Fruit fly (Drosophila melanogaster) whole organism, embryonic: ENCODE measurements around the gene lmd.
A peak's percentile ranks its signal among the peaks of the same experiment; 100 is the strongest.

Experiments
- ATbp ChIP-seq: fragments of 200-800 bp; sonication (Bioruptor generic); optimal IDR thresholded peaks from 2 replicates; lab custom pipeline; 2017; ENCODE audit warnings: missing biosample characterization, mild to moderate bottlenecking, missing genetic modification characterization, missing genetic modification reagents
- Ada2b ChIP-seq: fragments of 200-800 bp; sonication (Bioruptor generic); IDR thresholded peaks from 2 replicates; pipeline ENCODE4 v1.3.6; 2022; ENCODE audit warnings: missing biosample characterization, missing genetic modification characterization
- CG11695 ChIP-seq: fragments of 200-800 bp; sonication (Bioruptor generic); IDR thresholded peaks from 3 replicates; pipeline ENCODE4 v1.3.6; 2022; ENCODE audit warnings: missing biosample characterization, missing genetic modification characterization
- CG1233 ChIP-seq: fragments of 200-800 bp; sonication (Bioruptor generic); optimal IDR thresholded peaks from 4 replicates; lab custom pipeline; 2018; ENCODE audit warnings: missing biosample characterization, mild to moderate bottlenecking, missing genetic modification characterization
- CG13424 ChIP-seq: fragments of 200-800 bp; sonication (Bioruptor generic); optimal IDR thresholded peaks from 2 replicates; lab custom pipeline; 2019; ENCODE audit warnings: missing biosample characterization, mild to moderate bottlenecking, missing genetic modification characterization, moderate library complexity
- CG13624 ChIP-seq: fragments of 200-800 bp; sonication (Bioruptor generic); optimal IDR thresholded peaks from 2 replicates; lab custom pipeline; 2016; ENCODE audit warnings: missing biosample characterization, missing genetic modification characterization
- CG15269 ChIP-seq: fragments of 200-800 bp; sonication (Bioruptor generic); optimal IDR thresholded peaks from 2 replicates; lab custom pipeline; 2018; ENCODE audit warnings: missing biosample characterization, mild to moderate bottlenecking, missing genetic modification characterization, moderate library complexity
- CG17385 ChIP-seq: fragments of 200-800 bp; sonication (Bioruptor generic); optimal IDR thresholded peaks from 3 replicates; lab custom pipeline; 2018; ENCODE audit warnings: missing biosample characterization, mild to moderate bottlenecking, missing genetic modification characterization
- CG18599 ChIP-seq: fragments of 200-800 bp; sonication (Bioruptor generic); optimal IDR thresholded peaks from 3 replicates; lab custom pipeline; 2017; ENCODE audit warnings: missing biosample characterization, missing genetic modification characterization, mild to moderate bottlenecking, moderate library complexity, missing genetic modification reagents
- CG18619 ChIP-seq: fragments of 200-800 bp; sonication (Bioruptor generic); optimal IDR thresholded peaks from 3 replicates; lab custom pipeline; 2017; ENCODE audit warnings: missing biosample characterization, mild to moderate bottlenecking, missing genetic modification characterization
- CG31441 ChIP-seq: fragments of 200-800 bp; sonication (Bioruptor generic); IDR thresholded peaks from 2 replicates; pipeline ENCODE4 v1.3.6; 2022; ENCODE audit warnings: missing biosample characterization, missing genetic modification characterization
- CG4820 ChIP-seq: fragments of 200-800 bp; sonication (Bioruptor generic); optimal IDR thresholded peaks from 3 replicates; lab custom pipeline; 2016; ENCODE audit warnings: missing biosample characterization, missing genetic modification characterization
- CG5245 ChIP-seq: fragments of 200-800 bp; sonication (Bioruptor generic); optimal IDR thresholded peaks from 3 replicates; lab custom pipeline; 2016; ENCODE audit warnings: missing biosample characterization, missing genetic modification characterization
- CG7372 ChIP-seq: fragments of 200-800 bp; sonication (Bioruptor generic); IDR thresholded peaks from 2 replicates; pipeline ENCODE4 v1.3.6; 2022; ENCODE audit warnings: missing biosample characterization, missing genetic modification characterization
- CG7556 ChIP-seq: fragments of 200-800 bp; sonication (Bioruptor generic); optimal IDR thresholded peaks from 2 replicates; lab custom pipeline; 2017; ENCODE audit warnings: missing biosample characterization, mild to moderate bottlenecking, missing genetic modification characterization
- CG7839 ChIP-seq: fragments of 200-800 bp; sonication (Bioruptor generic); optimal IDR thresholded peaks from 3 replicates; lab custom pipeline; 2018; ENCODE audit warnings: missing biosample characterization, mild to moderate bottlenecking, missing genetic modification characterization, moderate library complexity
- CG8281 ChIP-seq: fragments of 200-800 bp; sonication (Bioruptor generic); optimal IDR thresholded peaks from 2 replicates; lab custom pipeline; 2018; ENCODE audit warnings: missing biosample characterization, mild to moderate bottlenecking, missing genetic modification characterization, moderate library complexity
- CG9437 ChIP-seq: fragments of 200-800 bp; sonication (Bioruptor generic); optimal IDR thresholded peaks from 2 replicates; lab custom pipeline; 2018; ENCODE audit warnings: missing biosample characterization, mild to moderate bottlenecking, missing genetic modification characterization
- CG9727 ChIP-seq: fragments of 200-800 bp; sonication (Bioruptor generic); optimal IDR thresholded peaks from 3 replicates; lab custom pipeline; 2017; ENCODE audit warnings: missing biosample characterization, mild to moderate bottlenecking, missing genetic modification characterization
- Dad ChIP-seq: fragments of 200-800 bp; sonication (Bioruptor generic); optimal IDR thresholded peaks from 3 replicates; lab custom pipeline; 2016; ENCODE audit warnings: missing biosample characterization, missing genetic modification characterization
- Deaf1 ChIP-seq: fragments of 200-800 bp; optimal IDR thresholded peaks from 3 replicates; lab custom pipeline; 2019; ENCODE audit warnings: missing biosample characterization, mild to moderate bottlenecking, missing genetic modification characterization, moderate library complexity
- Dek ChIP-seq: fragments of 200-800 bp; sonication (Bioruptor generic); optimal IDR thresholded peaks from 3 replicates; lab custom pipeline; 2019; ENCODE audit warnings: missing biosample characterization, mild to moderate bottlenecking, missing genetic modification characterization, moderate library complexity
- Dfd ChIP-seq, 2 experiments: fragments of >200 bp; optimal IDR thresholded peaks; 2 replicates each; lab custom pipeline; 2017; ENCODE audit warnings: missing biosample characterization in 2 of 2, missing genetic modification characterization in 2 of 2
- Dip2 ChIP-seq: fragments of 200-800 bp; sonication (Bioruptor generic); IDR thresholded peaks from 2 replicates; pipeline ENCODE4 v1.3.6; 2022; ENCODE audit warnings: missing biosample characterization, missing genetic modification characterization
- Ets65A ChIP-seq: fragments of 200-800 bp; sonication (Bioruptor generic); peaks from one replicate; lab custom pipeline; 2016; ENCODE audit warnings: missing biosample characterization, missing genetic modification characterization
- Hmr ChIP-seq: fragments of 200-800 bp; sonication (Bioruptor generic); optimal IDR thresholded peaks from 3 replicates; lab custom pipeline; 2017; ENCODE audit warnings: mild to moderate bottlenecking, missing biosample characterization, missing genetic modification reagents, missing genetic modification characterization
- Hsf ChIP-seq: fragments of 200-800 bp; sonication (Bioruptor generic); optimal IDR thresholded peaks from 3 replicates; lab custom pipeline; 2016; ENCODE audit warnings: missing biosample characterization, missing genetic modification characterization
- Kr ChIP-seq: fragments of 200-800 bp; sonication (Bioruptor generic); optimal IDR thresholded peaks from 2 replicates; lab custom pipeline; 2017; ENCODE audit warnings: missing biosample characterization, mild to moderate bottlenecking, missing genetic modification characterization
- Oli ChIP-seq: fragments of 200-800 bp; sonication (Bioruptor generic); optimal IDR thresholded peaks from 2 replicates; lab custom pipeline; 2018; ENCODE audit warnings: missing biosample characterization, mild to moderate bottlenecking, missing genetic modification characterization, moderate library complexity
- Ptx1 ChIP-seq: fragments of 200-800 bp; sonication (Bioruptor generic); IDR thresholded peaks from 2 replicates; pipeline ENCODE4 v1.3.6; 2022; ENCODE audit warnings: missing biosample characterization, missing genetic modification characterization
- Sox102F ChIP-seq: fragments of 200-800 bp; sonication (Bioruptor generic); optimal IDR thresholded peaks from 2 replicates; lab custom pipeline; 2018; ENCODE audit warnings: missing biosample characterization, mild to moderate bottlenecking, missing genetic modification characterization, moderate library complexity
- Xbp1 ChIP-seq: fragments of 200-800 bp; sonication (Bioruptor generic); optimal IDR thresholded peaks from 3 replicates; lab custom pipeline; 2016; ENCODE audit warnings: missing biosample characterization, mild to moderate bottlenecking, missing genetic modification characterization
- az2 ChIP-seq: fragments of 200-800 bp; sonication (Bioruptor generic); optimal IDR thresholded peaks from 3 replicates; lab custom pipeline; 2016; ENCODE audit warnings: missing biosample characterization, missing genetic modification characterization
- bab2 ChIP-seq: fragments of 200-800 bp; sonication (Bioruptor generic); optimal IDR thresholded peaks from 2 replicates; lab custom pipeline; 2016; ENCODE audit warnings: missing biosample characterization, missing genetic modification characterization
- caup ChIP-seq: fragments of 200-800 bp; sonication (Bioruptor generic); optimal IDR thresholded peaks from 3 replicates; lab custom pipeline; 2017; ENCODE audit warnings: missing biosample characterization, mild to moderate bottlenecking, missing genetic modification characterization, moderate library complexity; ENCODE audit not compliant: severe bottlenecking
- cwo ChIP-seq: fragments of 200-800 bp; sonication (Bioruptor generic); optimal IDR thresholded peaks from 3 replicates; lab custom pipeline; 2017; ENCODE audit warnings: missing biosample characterization, missing genetic modification characterization, mild to moderate bottlenecking, moderate library complexity, missing genetic modification reagents
- dmrt99B ChIP-seq: fragments of 200-800 bp; sonication (Bioruptor generic); optimal IDR thresholded peaks from 2 replicates; lab custom pipeline; 2018; ENCODE audit warnings: missing biosample characterization, mild to moderate bottlenecking, missing genetic modification characterization, moderate library complexity
- dpn ChIP-seq, 2 experiments: fragments of 200-800 bp; sonication (Bioruptor generic); optimal IDR thresholded peaks; 3 replicates each; lab custom pipeline; 2016; ENCODE audit warnings: missing biosample characterization in 2 of 2, missing genetic modification characterization in 2 of 2
- dysf ChIP-seq: fragments of 200-800 bp; sonication (Bioruptor generic); IDR thresholded peaks from 3 replicates; pipeline ENCODE4 v1.3.6; 2022; ENCODE audit warnings: missing biosample characterization, missing genetic modification characterization
- hkb ChIP-seq, 2 experiments: fragments of 200-800 bp in 1 of 2; fragments of >200 bp in 1 of 2; sonication (Bioruptor generic) in 1 of 2; IDR thresholded peaks in 1 of 2; optimal IDR thresholded peaks in 1 of 2; 2 replicates each; pipeline versions ENCODE4 v1.3.6 to Lab custom; 2017 to 2022; ENCODE audit warnings: missing biosample characterization in 1 of 2, missing genetic modification characterization in 1 of 2
- ind ChIP-seq: fragments of 200-800 bp; sonication (Bioruptor generic); optimal IDR thresholded peaks from 3 replicates; lab custom pipeline; 2016; ENCODE audit warnings: missing biosample characterization, missing genetic modification characterization
- lilli ChIP-seq: fragments of 200-800 bp; sonication (Bioruptor generic); optimal IDR thresholded peaks from 3 replicates; lab custom pipeline; 2016; ENCODE audit warnings: missing biosample characterization, missing genetic modification characterization
- onecut ChIP-seq: fragments of 200-800 bp; sonication (Bioruptor generic); IDR thresholded peaks from 2 replicates; pipeline ENCODE4 v1.3.6; 2022; ENCODE audit warnings: missing biosample characterization, missing genetic modification characterization
- row ChIP-seq: fragments of 200-800 bp; sonication (Bioruptor generic); IDR thresholded peaks from 3 replicates; pipeline ENCODE4 v1.3.6; 2022; ENCODE audit warnings: missing biosample characterization, missing genetic modification characterization
- sima ChIP-seq: fragments of 200-800 bp; sonication (Bioruptor generic); optimal IDR thresholded peaks from 2 replicates; lab custom pipeline; 2016; ENCODE audit warnings: missing biosample characterization, missing genetic modification characterization
- tgo ChIP-seq: fragments of 200-800 bp; sonication (Bioruptor generic); IDR thresholded peaks from 3 replicates; pipeline ENCODE4 v1.3.6; 2022; ENCODE audit warnings: missing biosample characterization, missing genetic modification characterization
- tll ChIP-seq, 2 experiments: fragments of 200-800 bp in 1 of 2; fragments of >200 bp in 1 of 2; sonication (Bioruptor generic) in 1 of 2; optimal IDR thresholded peaks; 2 replicates each; lab custom pipeline; 2017 to 2019; ENCODE audit warnings: missing biosample characterization in 2 of 2, missing genetic modification characterization in 2 of 2, mild to moderate bottlenecking in 1 of 2, moderate library complexity in 1 of 2
- ttk ChIP-seq: fragments of 200-800 bp; sonication (Bioruptor generic); IDR thresholded peaks from 2 replicates; pipeline ENCODE4 v2.1.2; 2022; ENCODE audit warnings: missing biosample characterization, missing genetic modification characterization

lmd gene

DNA sequence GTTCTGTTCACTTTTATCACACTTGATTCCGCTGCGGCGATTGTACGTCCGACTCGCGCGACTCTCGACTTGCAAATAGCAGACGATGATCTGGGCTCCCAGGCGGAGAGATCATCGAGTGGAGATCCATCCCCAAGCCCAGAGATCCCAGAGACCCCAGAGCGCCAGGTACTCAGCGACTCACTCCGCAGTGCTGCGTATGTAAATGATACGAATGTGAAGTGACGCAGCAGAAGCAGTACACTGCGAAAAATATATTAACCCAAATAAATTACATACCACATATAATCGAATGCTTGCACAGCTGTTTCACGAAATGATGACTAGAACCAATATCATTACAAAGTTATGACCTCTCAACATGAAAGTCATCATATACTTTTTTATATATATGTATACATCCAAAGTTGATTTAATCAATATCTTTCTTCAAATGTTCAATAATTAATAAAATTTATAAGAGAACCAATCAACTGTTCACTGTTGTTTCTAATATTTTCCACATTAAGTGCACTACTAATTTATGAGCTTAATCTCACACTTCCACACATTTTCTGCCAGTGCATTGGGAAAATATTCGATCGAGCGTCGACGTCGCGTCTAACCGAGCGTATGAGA is 40.8 kb upstream of the lmd start, which contains the start of gene CG17111 (continued):
- TF ChIP-seq CG5245 (GFP tag; lab: Kevin White, UChicago) (peak; percentile 0), Sox102F (peak; percentile 55), CG13424 (peak; percentile 54), dmrt99B (tag; lab: Kevin White, UChicago) (peak; percentile 65), tgo (peak; percentile 17; the same call in 1 of the 3 replicates), CG9437 (peak; percentile 55), CG17385 (GFP tag; lab: Kevin White, UChicago) (peak; percentile 15), Ptx1 (GFP tag; lab: Robert Waterston, UW) (peak; percentile 46), CG8281 (tag; lab: Kevin White, UChicago) (no peak), CG11695 (GFP tag; lab: Robert Waterston, UW) (0 out of 3 replicates have a peak, but pooled peaks have one; percentile 12), Xbp1 (peak; percentile 25), Hsf (GFP tag; lab: Kevin White, UChicago) (peak; percentile 18), CG4820 (GFP tag; lab: Kevin White, UChicago) (peak; percentile 44), CG9727 (GFP tag; lab: Kevin White, UChicago) (peak; percentile 44), ind (GFP tag; lab: Kevin White, UChicago) (peak; percentile 47), Oli (tag; lab: Kevin White, UChicago) (peak; percentile 62), Dfd (GFP tag; optimal IDR thresholded peaks at IDR 0.05; lab: Kevin White, UChicago) (no peak), CG31441 (GFP tag; lab: Robert Waterston, UW) (peak; percentile 60; the same call in 1 of the 2 replicates), Kr (GFP tag; lab: Kevin White, UChicago) (no peak), lilli (GFP tag; lab: Kevin White, UChicago) (peak; percentile 3), Hmr (GFP tag; lab: Kevin White, UChicago) (peak; percentile 37), Ada2b (GFP tag; lab: Robert Waterston, UW) (0 out of 2 replicates have a peak, but pooled peaks have one; percentile 18), ATbp (GFP tag; lab: Kevin White, UChicago) (peak; percentile 33), onecut (GFP tag; lab: Robert Waterston, UW) (0 out of 2 replicates have a peak, but pooled peaks have one; percentile 5), CG7372 (GFP tag; lab: Robert Waterston, UW) (no peak), sima (GFP tag; lab: Kevin White, UChicago) (no peak), Dek (tag; lab: Kevin White, UChicago) (peak; percentile 4), caup (peak; percentile 23), row (GFP tag; lab: Robert Waterston, UW) (peak; percentile 48), Deaf1 (peak; percentile 8), CG7839 (tag; lab: Kevin White, UChicago) (peak; percentile 59), Dip2 (GFP tag; lab: Robert Waterston, UW) (no peak), ttk (GFP tag; lab: Robert Waterston, UW) (0 out of 2 replicates have a peak, but pooled peaks have one; percentile 35), bab2 (GFP tag; lab: Kevin White, UChicago) (peak; percentile 5), dysf (GFP tag; lab: Robert Waterston, UW) (peak; percentile 36; the same call in 2 of the 3 replicates), cwo (GFP tag; lab: Kevin White, UChicago) (peak; percentile 24), az2 (GFP tag; lab: Kevin White, UChicago) (peak; percentile 15), CG7556 (GFP tag; lab: Kevin White, UChicago) (peak; percentile 66), dpn (GFP tag; optimal IDR thresholded peaks at IDR 0.05; lab: Kevin White, UChicago) (peak in 1 of 2 experiments; percentile 53), hkb (optimal IDR thresholded peaks at IDR 0.05; lab: Kevin White, UChicago) (no peak), hkb (GFP tag; IDR thresholded peaks at IDR 0.05; lab: Robert Waterston, UW) (peak; percentile 38; the same call in 1 of the 2 replicates), Dad (GFP tag; lab: Kevin White, UChicago) (no peak), CG18599 (GFP tag; lab: Kevin White, UChicago) (peak; percentile 46), Ets65A (GFP tag; lab: Kevin White, UChicago) (peak; percentile 68), CG1233 (GFP tag; lab: Kevin White, UChicago) (peak; percentile 4), CG13624 (GFP tag; lab: Kevin White, UChicago) (no peak), CG18619 (peak; percentile 35), CG15269 (tag; lab: Kevin White, UChicago) (peak; percentile 52), tll (GFP tag; optimal IDR thresholded peaks at IDR 0.05; lab: Kevin White, UChicago) (no peak)
